Fruit fly (Drosophila melanogaster) whole organism, embryonic: ENCODE measurements around the gene CG6656.
A peak's percentile ranks its signal among the peaks of the same experiment; 100 is the strongest.

Experiments
- Atf6 ChIP-seq: fragments of 200-800 bp; sonication (Bioruptor generic); IDR thresholded peaks from 2 replicates; pipeline ENCODE4 v1.3.6; 2022; ENCODE audit warnings: missing biosample characterization, missing genetic modification characterization
- Awh ChIP-seq: fragments of 200-800 bp; sonication (Bioruptor generic); IDR thresholded peaks from 2 replicates; pipeline ENCODE4, ENCODE4 v1.3.6; 2022; ENCODE audit warnings: missing biosample characterization, missing genetic modification characterization
- BEAF-32 ChIP-seq: fragments of 200-800 bp; sonication (Bioruptor generic); optimal IDR thresholded peaks from 3 replicates; lab custom pipeline; 2017; ENCODE audit warnings: missing biosample characterization, missing genetic modification characterization, mild to moderate bottlenecking, moderate library complexity, missing genetic modification reagents
- BtbVII ChIP-seq: fragments of 200-800 bp; sonication (Bioruptor generic); optimal IDR thresholded peaks from 3 replicates; lab custom pipeline; 2017; ENCODE audit warnings: missing biosample characterization, mild to moderate bottlenecking, missing genetic modification characterization
- Bteb2 ChIP-seq: fragments of 200-800 bp; sonication (Bioruptor generic); optimal IDR thresholded peaks from 2 replicates; lab custom pipeline; 2016; ENCODE audit warnings: missing biosample characterization, missing genetic modification characterization
- CG11085 ChIP-seq: fragments of 200-800 bp; sonication (Bioruptor generic); IDR thresholded peaks from 2 replicates; pipeline ENCODE4 v1.3.6; 2022; ENCODE audit warnings: missing biosample characterization, missing genetic modification characterization
- CG13287 ChIP-seq: fragments of 200-800 bp; sonication (Bioruptor generic); IDR thresholded peaks from 2 replicates; pipeline ENCODE4 v1.3.6; 2022; ENCODE audit warnings: missing biosample characterization, missing genetic modification characterization; ENCODE audit not compliant: partially characterized antibody
- CG13775 ChIP-seq: fragments of 200-800 bp; sonication (Bioruptor generic); optimal IDR thresholded peaks from 3 replicates; lab custom pipeline; 2017; ENCODE audit warnings: missing biosample characterization, mild to moderate bottlenecking, missing genetic modification characterization
- CG14441 ChIP-seq: fragments of 200-800 bp; sonication (Bioruptor generic); IDR thresholded peaks from 2 replicates; pipeline ENCODE4 v1.3.6; 2022; ENCODE audit warnings: missing biosample characterization, missing genetic modification characterization
- CG1529 ChIP-seq: fragments of 200-800 bp; sonication (Bioruptor generic); optimal IDR thresholded peaks from 3 replicates; lab custom pipeline; 2018; ENCODE audit warnings: missing biosample characterization, missing genetic modification characterization
- CG17385 ChIP-seq: fragments of 200-800 bp; sonication (Bioruptor generic); optimal IDR thresholded peaks from 3 replicates; lab custom pipeline; 2018; ENCODE audit warnings: missing biosample characterization, mild to moderate bottlenecking, missing genetic modification characterization
- CG18764 ChIP-seq: fragments of 200-800 bp; sonication (Bioruptor generic); optimal IDR thresholded peaks from 3 replicates; lab custom pipeline; 2016; ENCODE audit warnings: missing biosample characterization, missing genetic modification characterization
- CG2116 ChIP-seq: fragments of 200-800 bp; sonication (Bioruptor generic); optimal IDR thresholded peaks from 3 replicates; lab custom pipeline; 2018; ENCODE audit warnings: missing biosample characterization, mild to moderate bottlenecking, missing genetic modification characterization
- CG32767 ChIP-seq: fragments of 200-800 bp; sonication (Bioruptor generic); IDR thresholded peaks from 2 replicates; pipeline ENCODE4 v1.3.6; 2022; ENCODE audit warnings: missing biosample characterization, missing genetic modification characterization
- CG34224 ChIP-seq: fragments of 200-800 bp; sonication (Bioruptor generic); IDR thresholded peaks from 3 replicates; pipeline ENCODE4 v1.3.6; 2022; ENCODE audit warnings: missing biosample characterization, missing genetic modification characterization; ENCODE audit not compliant: partially characterized antibody
- CG42726 ChIP-seq: fragments of 200-800 bp; sonication (Bioruptor generic); IDR thresholded peaks from 2 replicates; pipeline ENCODE4 v1.3.6; 2022; ENCODE audit warnings: missing biosample characterization, missing genetic modification characterization; ENCODE audit not compliant: partially characterized antibody
- CG4404 ChIP-seq: fragments of 200-800 bp; sonication (Bioruptor generic); IDR thresholded peaks from 2 replicates; pipeline ENCODE4 v1.3.6; 2022; ENCODE audit warnings: missing biosample characterization, missing genetic modification characterization
- CG8281 ChIP-seq: fragments of 200-800 bp; sonication (Bioruptor generic); optimal IDR thresholded peaks from 2 replicates; lab custom pipeline; 2018; ENCODE audit warnings: missing biosample characterization, mild to moderate bottlenecking, missing genetic modification characterization, moderate library complexity
- CG9437 ChIP-seq: fragments of 200-800 bp; sonication (Bioruptor generic); optimal IDR thresholded peaks from 2 replicates; lab custom pipeline; 2018; ENCODE audit warnings: missing biosample characterization, mild to moderate bottlenecking, missing genetic modification characterization
- CG9609 ChIP-seq: fragments of 200-800 bp; sonication (Bioruptor generic); optimal IDR thresholded peaks from 3 replicates; lab custom pipeline; 2016; ENCODE audit warnings: missing biosample characterization, missing genetic modification characterization
- Camta ChIP-seq: fragments of 200-800 bp; sonication (Bioruptor generic); optimal IDR thresholded peaks from 2 replicates; lab custom pipeline; 2016; ENCODE audit warnings: missing biosample characterization, missing genetic modification characterization
- D ChIP-seq, 2 experiments: fragments of 200-800 bp in 1 of 2; fragments of >200 bp in 1 of 2; sonication (Bioruptor generic) in 1 of 2; optimal IDR thresholded peaks; 2 replicates in 1 of 2; 3 replicates in 1 of 2; lab custom pipeline; 2017; ENCODE audit warnings: mild to moderate bottlenecking in 1 of 2, missing biosample characterization in 1 of 2, missing genetic modification characterization in 1 of 2, missing genetic modification reagents in 1 of 2
- D19B ChIP-seq: fragments of 200-800 bp; sonication (Bioruptor generic); optimal IDR thresholded peaks from 2 replicates; lab custom pipeline; 2017; ENCODE audit warnings: missing biosample characterization, mild to moderate bottlenecking, missing genetic modification characterization
- Dip3 ChIP-seq: fragments of 200-800 bp; sonication (Bioruptor generic); optimal IDR thresholded peaks from 3 replicates; lab custom pipeline; 2016; ENCODE audit warnings: missing biosample characterization, missing genetic modification characterization
- Doc2 ChIP-seq: fragments of 200-800 bp; sonication (Bioruptor generic); IDR thresholded peaks from 2 replicates; pipeline ENCODE4 v1.3.6; 2022; ENCODE audit warnings: missing biosample characterization, missing genetic modification characterization
- Fer1 ChIP-seq: fragments of 200-800 bp; sonication (Bioruptor generic); optimal IDR thresholded peaks from 2 replicates; lab custom pipeline; 2017; ENCODE audit warnings: missing biosample characterization, mild to moderate bottlenecking, missing genetic modification characterization
- GATAe ChIP-seq: fragments of 200-800 bp; sonication (Bioruptor generic); conservative IDR thresholded peaks from 2 replicates; pipeline ENCODE4 v1.3.6; 2022; ENCODE audit warnings: missing biosample characterization, missing genetic modification characterization
- Kr ChIP-seq: fragments of 200-800 bp; sonication (Bioruptor generic); optimal IDR thresholded peaks from 2 replicates; lab custom pipeline; 2017; ENCODE audit warnings: missing biosample characterization, mild to moderate bottlenecking, missing genetic modification characterization
- Myb ChIP-seq: fragments of 200-800 bp; sonication (Bioruptor generic); optimal IDR thresholded peaks from 2 replicates; lab custom pipeline; 2016; ENCODE audit warnings: missing biosample characterization, missing genetic modification characterization
- Opbp ChIP-seq: fragments of 200-800 bp; sonication (Bioruptor generic); IDR thresholded peaks from 3 replicates; pipeline ENCODE4 v1.3.6; 2022; ENCODE audit warnings: missing biosample characterization, missing genetic modification characterization; ENCODE audit not compliant: partially characterized antibody
- Optix ChIP-seq: fragments of 200-800 bp; sonication (Bioruptor generic); IDR thresholded peaks from 3 replicates; pipeline ENCODE4 v1.3.6; 2022; ENCODE audit warnings: missing biosample characterization, missing genetic modification characterization
- Side ChIP-seq: fragments of 200-800 bp; sonication (Bioruptor generic); optimal IDR thresholded peaks from 2 replicates; lab custom pipeline; 2016; ENCODE audit warnings: missing biosample characterization, missing genetic modification characterization
- Sry-δ ChIP-seq: fragments of 200-800 bp; sonication (Bioruptor generic); optimal IDR thresholded peaks from 2 replicates; lab custom pipeline; 2016; ENCODE audit warnings: missing biosample characterization, missing genetic modification characterization
- ara ChIP-seq: fragments of 200-800 bp; sonication (Bioruptor generic); IDR thresholded peaks from 2 replicates; pipeline ENCODE4 v1.3.6; 2022; ENCODE audit warnings: missing biosample characterization, missing genetic modification characterization
- crp ChIP-seq, 2 experiments: fragments of 200-800 bp; sonication (Bioruptor generic); optimal IDR thresholded peaks; 2 replicates in 1 of 2; 3 replicates in 1 of 2; lab custom pipeline; 2017; ENCODE audit warnings: missing biosample characterization in 2 of 2, missing genetic modification characterization in 2 of 2, mild to moderate bottlenecking in 1 of 2, moderate library complexity in 1 of 2
- danr ChIP-seq: fragments of 200-800 bp; sonication (Bioruptor generic); IDR thresholded peaks from 2 replicates; pipeline ENCODE4 v1.3.6; 2022; ENCODE audit warnings: missing biosample characterization, missing genetic modification characterization
- dati ChIP-seq: fragments of 200-800 bp; sonication (Bioruptor generic); IDR thresholded peaks from 2 replicates; pipeline ENCODE4 v1.3.6; 2022; ENCODE audit warnings: missing biosample characterization, missing genetic modification characterization
- disco-r ChIP-seq: fragments of 200-800 bp; sonication (Bioruptor generic); optimal IDR thresholded peaks from 2 replicates; lab custom pipeline; 2016; ENCODE audit warnings: missing biosample characterization, missing genetic modification characterization
- dpn ChIP-seq, 2 experiments: fragments of 200-800 bp; sonication (Bioruptor generic); optimal IDR thresholded peaks; 3 replicates each; lab custom pipeline; 2016; ENCODE audit warnings: missing biosample characterization in 2 of 2, missing genetic modification characterization in 2 of 2
- eyg ChIP-seq: fragments of 200-800 bp; sonication (Bioruptor generic); optimal IDR thresholded peaks from 3 replicates; lab custom pipeline; 2016; ENCODE audit warnings: missing biosample characterization, missing genetic modification characterization
- fru ChIP-seq: fragments of >200 bp; optimal IDR thresholded peaks from 2 replicates; lab custom pipeline; 2017
- ftz-f1 ChIP-seq: fragments of 200-800 bp; sonication (Bioruptor generic); optimal IDR thresholded peaks from 2 replicates; lab custom pipeline; 2016; ENCODE audit warnings: missing biosample characterization, missing genetic modification characterization
- onecut ChIP-seq: fragments of 200-800 bp; sonication (Bioruptor generic); IDR thresholded peaks from 2 replicates; pipeline ENCODE4 v1.3.6; 2022; ENCODE audit warnings: missing biosample characterization, missing genetic modification characterization
- pho ChIP-seq: fragments of 200-800 bp; sonication (Bioruptor generic); optimal IDR thresholded peaks from 2 replicates; lab custom pipeline; 2016; ENCODE audit warnings: missing biosample characterization, missing genetic modification characterization
- pum ChIP-seq: fragments of 200-800 bp; sonication (Bioruptor generic); optimal IDR thresholded peaks from 2 replicates; lab custom pipeline; 2016; ENCODE audit warnings: missing biosample characterization, missing genetic modification characterization
- rib ChIP-seq: fragments of 200-800 bp; sonication (Bioruptor generic); IDR thresholded peaks from 2 replicates; pipeline ENCODE4 v1.3.6; 2022; ENCODE audit warnings: missing biosample characterization, missing genetic modification characterization
- ro ChIP-seq: fragments of 200-800 bp; sonication (Bioruptor generic); IDR thresholded peaks from 2 replicates; pipeline ENCODE4 v1.3.6; 2022; ENCODE audit warnings: missing biosample characterization, missing genetic modification characterization
- scrt ChIP-seq: fragments of 200-800 bp; sonication (Bioruptor generic); optimal IDR thresholded peaks from 2 replicates; lab custom pipeline; 2018; ENCODE audit warnings: missing biosample characterization, mild to moderate bottlenecking, missing genetic modification characterization, moderate library complexity
- sima ChIP-seq: fragments of 200-800 bp; sonication (Bioruptor generic); optimal IDR thresholded peaks from 2 replicates; lab custom pipeline; 2016; ENCODE audit warnings: missing biosample characterization, missing genetic modification characterization
- vvl ChIP-seq: fragments of 200-800 bp; sonication (Bioruptor generic); IDR thresholded peaks from 2 replicates; pipeline ENCODE4 v1.3.6; 2022; ENCODE audit warnings: missing biosample characterization, missing genetic modification characterization

CG6656 gene

dm6 chr3R:21856098-21856872 lies 18.8 kb upstream of the CG6656 start, which contains the start of gene glec (continued):
- TF ChIP-seq ara (GFP tag; lab: Robert Waterston, UW), result peak; percentile 45; the same call in 1 of the 2 replicates
- peak; percentile 61; the same call in 1 of the 2 replicates for TF ChIP-seq CG13287
- TF ChIP-seq Side, result peak; percentile 64
- TF ChIP-seq CG13775 (GFP tag; lab: Kevin White, UChicago), result peak; percentile 53
- peak; percentile 62 for TF ChIP-seq onecut (GFP tag; lab: Robert Waterston, UW)
- no peak for TF ChIP-seq D (optimal IDR thresholded peaks at IDR 0.05; lab: Kevin White, UChicago)
- TF ChIP-seq D (GFP tag; optimal IDR thresholded peaks at IDR 0.05; lab: Kevin White, UChicago), result no peak
- no peak for TF ChIP-seq eyg (GFP tag; lab: Kevin White, UChicago)
- TF ChIP-seq GATAe (GFP tag; lab: Robert Waterston, UW), result no peak
- TF ChIP-seq BtbVII (GFP tag; lab: Kevin White, UChicago), result no peak
- TF ChIP-seq CG42726 (GFP tag; lab: Robert Waterston, UW), result peak; percentile 91
- no peak for TF ChIP-seq pho
- peak; percentile 60 for TF ChIP-seq Fer1 (GFP tag; lab: Kevin White, UChicago)
- peak; percentile 60 for TF ChIP-seq vvl (GFP tag; lab: Robert Waterston, UW)
- no peak for TF ChIP-seq D19B (GFP tag; lab: Kevin White, UChicago)
- no peak for TF ChIP-seq Optix (GFP tag; lab: Robert Waterston, UW)
- TF ChIP-seq CG9609 (GFP tag; lab: Kevin White, UChicago), result no peak
- no peak for TF ChIP-seq Doc2 (GFP tag; lab: Robert Waterston, UW)
- peak; percentile 47; the same call in 1 of the 3 replicates for TF ChIP-seq CG34224 (GFP tag; lab: Robert Waterston, UW)
- TF ChIP-seq Awh (GFP tag; lab: Robert Waterston, UW), result peak; percentile 5; the same call in 1 of the 2 replicates
- TF ChIP-seq Dip3, result no peak
- TF ChIP-seq Opbp, result peak; percentile 73
- TF ChIP-seq CG2116 (GFP tag; lab: Kevin White, UChicago), result no peak
- TF ChIP-seq CG9437 (GFP tag; lab: Kevin White, UChicago), result peak; percentile 25
- 0 out of 2 replicates have a peak, but pooled peaks have one; percentile 11 for TF ChIP-seq CG11085 (GFP tag; lab: Robert Waterston, UW)
- peak; percentile 75 for TF ChIP-seq rib (GFP tag; lab: Robert Waterston, UW)
- TF ChIP-seq Sry-δ (GFP tag; lab: Kevin White, UChicago), result peak; percentile 3
- no peak for TF ChIP-seq danr
- no peak for TF ChIP-seq Camta
- no peak for TF ChIP-seq pum
- TF ChIP-seq fru (lab: Kevin White, UChicago), result no peak
- no peak for TF ChIP-seq sima (GFP tag; lab: Kevin White, UChicago)
- peak; percentile 16; the same call in 1 of the 2 replicates for TF ChIP-seq Atf6 (GFP tag; lab: Robert Waterston, UW)
- peak; percentile 19 to 31 for TF ChIP-seq dpn (GFP tag; optimal IDR thresholded peaks at IDR 0.05; lab: Kevin White, UChicago)
- no peak for TF ChIP-seq CG8281 (tag; lab: Kevin White, UChicago)
- TF ChIP-seq CG14441, result no peak
- peak; percentile 9 for TF ChIP-seq Myb (GFP tag; lab: Kevin White, UChicago)
- TF ChIP-seq dati (GFP tag; lab: Robert Waterston, UW), result no peak
- no peak for TF ChIP-seq Bteb2 (GFP tag; lab: Kevin White, UChicago)
- TF ChIP-seq CG1529 (GFP tag; lab: Kevin White, UChicago), result no peak
- peak; percentile 21 for TF ChIP-seq scrt (GFP tag; lab: Kevin White, UChicago)
- TF ChIP-seq CG18764 (GFP tag; lab: Kevin White, UChicago), result no peak
- TF ChIP-seq CG4404, result no peak
- TF ChIP-seq disco-r (GFP tag; lab: Kevin White, UChicago), result no peak
- no peak for TF ChIP-seq ro (GFP tag; lab: Robert Waterston, UW)
- peak; percentile 34 for TF ChIP-seq CG17385 (GFP tag; lab: Kevin White, UChicago)
- TF ChIP-seq ftz-f1 (GFP tag; lab: Kevin White, UChicago), result peak; percentile 76
- no peak for TF ChIP-seq CG32767 (GFP tag; lab: Robert Waterston, UW)
- TF ChIP-seq Kr (GFP tag; lab: Kevin White, UChicago), result no peak
- TF ChIP-seq BEAF-32 (GFP tag; lab: Kevin White, UChicago), result peak; percentile 7
- TF ChIP-seq crp (GFP tag; optimal IDR thresholded peaks at IDR 0.05; lab: Kevin White, UChicago), result no peak
